Worm (Caenorhabditis elegans) whole organism, young adult: Measurements from ENCODE around the gene Y73B3A.20.

Experiments
- B0019.2 ChIP-seq: fragments of 200-800 bp; sonication (Bioruptor generic); conservative IDR thresholded peaks from 2 replicates; pipeline ENCODE4 v1.3.6; 2022; ENCODE audit warnings: missing genetic modification reagents, missing genetic modification characterization, missing compliant biosample characterization
- C06A6.2 ChIP-seq: fragments of 200-800 bp; sonication (Bioruptor generic); conservative IDR thresholded peaks from 2 replicates; pipeline ENCODE4 v1.3.6; 2022; ENCODE audit warnings: missing genetic modification characterization, missing compliant biosample characterization
- D2030.7 ChIP-seq: fragments of 200-800 bp; sonication (Bioruptor generic); IDR thresholded peaks from 2 replicates; pipeline ENCODE4 v1.3.6; 2022; ENCODE audit warnings: missing genetic modification reagents, missing genetic modification characterization, missing compliant biosample characterization
- F33H1.4 ChIP-seq: fragments of 200-800 bp; sonication (Bioruptor generic); IDR thresholded peaks from 2 replicates; pipeline ENCODE4 v1.3.6; 2022; ENCODE audit warnings: missing genetic modification reagents, missing genetic modification characterization, missing compliant biosample characterization
- F57A8.1 ChIP-seq: fragments of 200-800 bp; sonication (Bioruptor generic); optimal IDR thresholded peaks from 2 replicates; lab custom pipeline; 2018; ENCODE audit warnings: mild to moderate bottlenecking, missing genetic modification characterization, moderate library complexity, missing compliant biosample characterization
- Y53G8AR.9 ChIP-seq: fragments of 200-800 bp; sonication (Bioruptor generic); conservative IDR thresholded peaks from 2 replicates; pipeline ENCODE4 v1.3.6; 2022; ENCODE audit warnings: missing genetic modification reagents, missing genetic modification characterization, missing compliant biosample characterization
- attf-3 ChIP-seq: fragments of 200-800 bp; sonication (Bioruptor generic); conservative IDR thresholded peaks from 2 replicates; pipeline ENCODE4 v1.3.6; 2022; ENCODE audit warnings: missing genetic modification reagents, missing genetic modification characterization, missing compliant biosample characterization
- attf-6 ChIP-seq: fragments of 200-800 bp; sonication (Bioruptor generic); IDR thresholded peaks from 2 replicates; pipeline ENCODE4 v1.3.6; 2022; ENCODE audit warnings: missing genetic modification reagents, missing genetic modification characterization, missing compliant biosample characterization
- ccch-3 ChIP-seq: fragments of 200-800 bp; sonication (Bioruptor generic); optimal IDR thresholded peaks from 2 replicates; lab custom pipeline; 2018; ENCODE audit warnings: mild to moderate bottlenecking, missing genetic modification characterization, missing compliant biosample characterization
- dox-1 ChIP-seq: fragments of 200-800 bp; sonication (Bioruptor generic); IDR thresholded peaks from 2 replicates; pipeline ENCODE4 v1.3.6; 2022; ENCODE audit warnings: missing genetic modification reagents, missing genetic modification characterization, missing compliant biosample characterization
- dpl-1 ChIP-seq: fragments of 150-350 bp; optimal IDR thresholded peaks from 2 replicates; lab custom pipeline; 2014; ENCODE audit warnings: missing biosample characterization, missing genetic modification reagents, missing genetic modification characterization
- hlh-26 ChIP-seq: fragments of 200-800 bp; sonication (Bioruptor generic); conservative IDR thresholded peaks from 2 replicates; pipeline ENCODE4 v1.3.6; 2022; ENCODE audit warnings: missing genetic modification reagents, missing genetic modification characterization, missing compliant biosample characterization
- let-607 ChIP-seq, 2 experiments: fragments of 200-800 bp in 1 of 2; sonication (Bioruptor generic) in 1 of 2; sonication (generic microtip) in 1 of 2; optimal IDR thresholded peaks; 2 replicates each; lab custom pipeline; 2016 to 2018; ENCODE audit warnings: mild to moderate bottlenecking in 2 of 2, missing compliant biosample characterization in 2 of 2, missing genetic modification characterization in 2 of 2, moderate library complexity in 2 of 2, missing genotype in 1 of 2
- lin-54 ChIP-seq: fragments of 200-800 bp; sonication (Bioruptor generic); optimal IDR thresholded peaks from 2 replicates; lab custom pipeline; 2018; ENCODE audit warnings: mild to moderate bottlenecking, missing genetic modification characterization, missing compliant biosample characterization
- madf-3 ChIP-seq: fragments of 200-800 bp; sonication (Bioruptor generic); IDR thresholded peaks from 2 replicates; pipeline ENCODE4 v1.3.6; 2022; ENCODE audit warnings: missing genetic modification reagents, missing genetic modification characterization, missing compliant biosample characterization
- mcd-1 ChIP-seq: fragments of 200-800 bp; sonication (Bioruptor generic); IDR thresholded peaks from 2 replicates; pipeline ENCODE4 v1.3.6; 2022; ENCODE audit warnings: missing genetic modification reagents, missing genetic modification characterization, missing compliant biosample characterization
- nhr-179 ChIP-seq: sonication (generic microtip); optimal IDR thresholded peaks from 2 replicates; lab custom pipeline; 2016; ENCODE audit warnings: mild to moderate bottlenecking, missing genetic modification characterization, missing compliant biosample characterization
- nhr-80 ChIP-seq: sonication (generic microtip); optimal IDR thresholded peaks from 2 replicates; lab custom pipeline; 2016; ENCODE audit warnings: missing genetic modification characterization, missing compliant biosample characterization
- rec-8 ChIP-seq, 2 experiments: sonication (generic microtip); optimal IDR thresholded peaks; 2 replicates each; lab custom pipeline; 2016; ENCODE audit warnings: mild to moderate bottlenecking in 2 of 2, missing genetic modification characterization in 2 of 2, missing genetic modification reagents in 2 of 2, missing genotype in 2 of 2, missing biosample characterization in 1 of 2, missing compliant biosample characterization in 1 of 2, moderate library complexity in 1 of 2
- repo-1 ChIP-seq: sonication (generic microtip); optimal IDR thresholded peaks from 2 replicates; lab custom pipeline; 2017; ENCODE audit warnings: mild to moderate bottlenecking, missing genetic modification characterization, missing compliant biosample characterization
- sea-2 ChIP-seq: fragments of 200-800 bp; sonication (Bioruptor generic); IDR thresholded peaks from 2 replicates; pipeline ENCODE4 v1.3.6; 2022; ENCODE audit warnings: missing genetic modification characterization, missing compliant biosample characterization
- snpc-4 ChIP-seq, 5 experiments: fragments of 150-350 bp in 1 of 5; sonication (generic microtip) in 4 of 5; optimal IDR thresholded peaks; 2 replicates each; lab custom pipeline; 2014 to 2018; ENCODE audit warnings: missing genetic modification characterization in 5 of 5, missing biosample characterization in 3 of 5, antibody characterized with exemption in 2 of 5, mild to moderate bottlenecking in 2 of 5, missing compliant biosample characterization in 2 of 5, missing genotype in 2 of 5, moderate library complexity in 2 of 5, missing genetic modification reagents in 1 of 5
- tlf-1 ChIP-seq: fragments of 200-800 bp; sonication (Bioruptor generic); optimal IDR thresholded peaks from 2 replicates; lab custom pipeline; 2018; ENCODE audit warnings: mild to moderate bottlenecking, missing genetic modification characterization, missing compliant biosample characterization

Y73B3A.20 gene

ce11 chrX:84602-85001 lies 37.1 kb downstream of the Y73B3A.20 start:
- TF ChIP-seq hlh-26 (no peak), rec-8 (tag; optimal IDR thresholded peaks at IDR 0.05; lab: Kevin White, UChicago) (no peak), repo-1 (tag; lab: Kevin White, UChicago) (no peak), snpc-4 (GFP tag; optimal IDR thresholded peaks at IDR 0.05; lab: Kevin White, UChicago) (no peak), snpc-4 (tag; optimal IDR thresholded peaks at IDR 0.05; lab: Kevin White, UChicago) (no peak), sea-2 (GFP tag; lab: Robert Waterston, UW) (no peak)
- TF ChIP-seq, all 124 proteins: peak for 0

ce11 chrX:88905-89304 lies 41.4 kb downstream of the Y73B3A.20 start:
- TF ChIP-seq nhr-179 (tag; lab: Kevin White, UChicago) (no peak), F57A8.1 (GFP tag; lab: Kevin White, UChicago) (no peak), let-607 (tag; optimal IDR thresholded peaks at IDR 0.05; lab: Kevin White, UChicago) (no peak), nhr-80 (tag; lab: Kevin White, UChicago) (no peak), attf-6 (GFP tag; lab: Robert Waterston, UW) (no peak), Y53G8AR.9 (GFP tag; lab: Robert Waterston, UW) (no peak), dpl-1 (GFP tag; lab: Kevin White, UChicago) (no peak), B0019.2 (GFP tag; lab: Robert Waterston, UW) (no peak), madf-3 (GFP tag; lab: Robert Waterston, UW) (no peak), tlf-1 (no peak), C06A6.2 (GFP tag; lab: Robert Waterston, UW) (no peak), sea-2 (GFP tag; lab: Robert Waterston, UW) (no peak), ccch-3 (GFP tag; lab: Kevin White, UChicago) (no peak), attf-3 (GFP tag; lab: Robert Waterston, UW) (no peak), dox-1 (GFP tag; lab: Robert Waterston, UW) (no peak), mcd-1 (GFP tag; lab: Robert Waterston, UW) (no peak), lin-54 (no peak)

- TF ChIP-seq D2030.7 (GFP tag; lab: Robert Waterston, UW) (0 out of 2 replicates have a peak, but pooled peaks have one; percentile 12), F33H1.4 (GFP tag; lab: Robert Waterston, UW) (0 out of 2 replicates have a peak, but pooled peaks have one; percentile 20)
These were observed 57.2 kb downstream of the Y73B3A.20 start, which contains the start of gene Y73B3A.4 for ce11 chrX:104737-105136. Gene Y73B3A.4 (minus strand): TSS chrX:104777.
